Worm (Caenorhabditis elegans) whole organism, L1 larva: ENCODE results near the gene blos-2.

Experiments
- lin-13 ChIP-seq: fragments of 150-350 bp; optimal IDR thresholded peaks from 2 replicates; lab custom pipeline; 2014; ENCODE audit warnings: missing biosample characterization, missing genetic modification reagents, missing genetic modification characterization
- lin-15B ChIP-seq: fragments of 150-350 bp; sonication (generic microtip); optimal IDR thresholded peaks from 3 replicates; lab custom pipeline; 2014; ENCODE audit warnings: missing biosample characterization, missing genetic modification characterization
- lin-35 ChIP-seq, 2 experiments: fragments of 150-350 bp; optimal IDR thresholded peaks; 2 replicates each; lab custom pipeline; 2014; ENCODE audit warnings: missing biosample characterization in 2 of 2, missing genetic modification characterization in 2 of 2, missing genetic modification reagents in 2 of 2
- nhr-237 ChIP-seq: fragments of 150-350 bp; optimal IDR thresholded peaks from 2 replicates; lab custom pipeline; 2014; ENCODE audit warnings: missing biosample characterization, missing genetic modification characterization
- nhr-77 ChIP-seq: fragments of 150-350 bp; optimal IDR thresholded peaks from 2 replicates; lab custom pipeline; 2014; ENCODE audit warnings: missing biosample characterization, missing genetic modification characterization
- sox-4 ChIP-seq: sonication (generic microtip); optimal IDR thresholded peaks from 2 replicates; lab custom pipeline; 2016; ENCODE audit warnings: missing genetic modification characterization, missing compliant biosample characterization
- swsn-7 ChIP-seq: sonication (generic microtip); optimal IDR thresholded peaks from 2 replicates; lab custom pipeline; 2016; ENCODE audit warnings: missing genetic modification characterization, missing compliant biosample characterization
- zag-1 ChIP-seq: fragments of 150-350 bp; optimal IDR thresholded peaks from 2 replicates; lab custom pipeline; 2014; ENCODE audit warnings: missing biosample characterization, missing genetic modification characterization

DNA sequence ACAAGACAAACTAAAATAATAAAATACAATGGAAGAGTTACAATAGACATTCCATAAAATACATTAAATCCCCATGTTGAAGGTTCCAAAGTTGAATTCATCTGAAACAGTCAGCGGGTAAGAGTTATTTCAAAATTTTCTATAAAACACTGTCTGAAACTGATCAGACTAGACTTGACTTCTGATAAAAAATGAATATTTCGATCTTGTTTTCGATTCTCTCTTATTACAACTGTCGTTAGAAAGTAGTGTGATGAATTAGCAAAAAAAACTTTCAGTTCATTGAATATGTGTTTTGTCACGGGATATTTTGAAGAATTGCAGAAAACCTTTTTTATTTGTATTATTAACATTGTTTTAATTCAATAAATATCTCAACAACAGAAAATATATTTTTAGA is 32.3 kb upstream of the blos-2 start, which contains the start of gene srv-26:
- TF ChIP-seq lin-15B (no peak), sox-4 (tag; lab: Kevin White, UChicago) (no peak), lin-13 (GFP tag; lab: Kevin White, UChicago) (no peak), swsn-7 (no peak), zag-1 (tag; lab: Kevin White, UChicago) (no peak), nhr-237 (tag; lab: Kevin White, UChicago) (no peak), lin-35 (GFP tag; optimal IDR thresholded peaks at IDR 0.05; lab: Kevin White, UChicago) (no peak), nhr-77 (no peak)
